Fruit fly (Drosophila melanogaster) whole organism, prepupa: ENCODE results near the gene CG1943.

Source experiments
- CG10631 ChIP-seq: fragments of 200-800 bp; sonication (Bioruptor generic); optimal IDR thresholded peaks from 2 replicates; lab custom pipeline; 2016; ENCODE audit warnings: missing biosample characterization, missing genetic modification characterization
- CG11294 ChIP-seq: fragments of 200-800 bp; sonication (Bioruptor generic); IDR thresholded peaks from 2 replicates; pipeline ENCODE4 v1.3.6; 2022; ENCODE audit warnings: missing biosample characterization, missing genetic modification characterization
- CG11762 ChIP-seq: fragments of 200-800 bp; sonication (Bioruptor generic); optimal IDR thresholded peaks from 3 replicates; lab custom pipeline; 2016; ENCODE audit warnings: missing biosample characterization, missing genetic modification characterization; ENCODE audit not compliant: insufficient read depth
- CG11902 ChIP-seq: fragments of 200-800 bp; sonication (Bioruptor generic); optimal IDR thresholded peaks from 3 replicates; lab custom pipeline; 2016; ENCODE audit warnings: missing biosample characterization, missing genetic modification characterization
- CG15336 ChIP-seq: fragments of 200-800 bp; sonication (Bioruptor generic); IDR thresholded peaks from 2 replicates; pipeline ENCODE4 v1.3.6; 2022; ENCODE audit warnings: missing biosample characterization, missing genetic modification characterization
- CG16779 ChIP-seq: fragments of 200-800 bp; sonication (Bioruptor generic); optimal IDR thresholded peaks from 3 replicates; lab custom pipeline; 2017; ENCODE audit warnings: missing biosample characterization, mild to moderate bottlenecking, missing genetic modification characterization
- CG31627 ChIP-seq: fragments of 200-800 bp; sonication (Bioruptor generic); optimal IDR thresholded peaks from 3 replicates; lab custom pipeline; 2016; ENCODE audit warnings: missing biosample characterization, missing genetic modification characterization
- CG32006 ChIP-seq: fragments of 200-800 bp; sonication (Bioruptor generic); optimal IDR thresholded peaks from 3 replicates; lab custom pipeline; 2017; ENCODE audit warnings: missing biosample characterization, mild to moderate bottlenecking, missing genetic modification characterization
- CG3919 ChIP-seq: fragments of 200-800 bp; sonication (Bioruptor generic); optimal IDR thresholded peaks from 3 replicates; lab custom pipeline; 2016; ENCODE audit warnings: missing biosample characterization, missing genetic modification characterization
- CG4318 ChIP-seq: fragments of 200-800 bp; sonication (Bioruptor generic); optimal IDR thresholded peaks from 3 replicates; lab custom pipeline; 2017; ENCODE audit warnings: missing biosample characterization, mild to moderate bottlenecking, missing genetic modification characterization
- CG6163 ChIP-seq: fragments of 200-800 bp; sonication (Bioruptor generic); IDR thresholded peaks from 3 replicates; pipeline ENCODE4 v1.3.6; 2022; ENCODE audit warnings: missing biosample characterization, missing genetic modification characterization
- CG6792 ChIP-seq: fragments of 200-800 bp; sonication (Bioruptor generic); optimal IDR thresholded peaks from 3 replicates; lab custom pipeline; 2016; ENCODE audit warnings: missing biosample characterization, missing genetic modification characterization
- CG6808 ChIP-seq: fragments of 200-800 bp; sonication (Bioruptor generic); optimal IDR thresholded peaks from 3 replicates; lab custom pipeline; 2017; ENCODE audit warnings: missing biosample characterization, missing genetic modification characterization, mild to moderate bottlenecking, moderate library complexity, missing genetic modification reagents
- CG8319 ChIP-seq: fragments of 200-800 bp; sonication (Bioruptor generic); optimal IDR thresholded peaks from 3 replicates; lab custom pipeline; 2016; ENCODE audit warnings: missing biosample characterization, missing genetic modification characterization
- CG8632 ChIP-seq: fragments of 200-800 bp; sonication (Bioruptor generic); optimal IDR thresholded peaks from 3 replicates; lab custom pipeline; 2016; ENCODE audit warnings: missing biosample characterization, missing genetic modification characterization
- CG9139 ChIP-seq: fragments of 200-800 bp; sonication (Bioruptor generic); optimal IDR thresholded peaks from 3 replicates; lab custom pipeline; 2017; ENCODE audit warnings: missing biosample characterization, mild to moderate bottlenecking, missing genetic modification characterization
- Eip75B ChIP-seq: fragments of 200-800 bp; sonication (Bioruptor generic); optimal IDR thresholded peaks from 3 replicates; lab custom pipeline; 2016; ENCODE audit warnings: missing biosample characterization, missing genetic modification characterization
- Eip78C ChIP-seq: fragments of 200-800 bp; sonication (Bioruptor generic); peaks from one replicate; lab custom pipeline; 2016; ENCODE audit warnings: missing biosample characterization, missing genetic modification characterization
- Ets96B ChIP-seq: fragments of 200-800 bp; optimal IDR thresholded peaks from 2 replicates; lab custom pipeline; 2019; ENCODE audit warnings: missing biosample characterization, mild to moderate bottlenecking, missing genetic modification characterization, moderate library complexity
- Hr38 ChIP-seq: sonication (Bioruptor generic); optimal IDR thresholded peaks from 2 replicates; lab custom pipeline; 2016; ENCODE audit warnings: missing biosample characterization, missing genetic modification characterization
- Hr39 ChIP-seq: fragments of 200-800 bp; sonication (Bioruptor generic); optimal IDR thresholded peaks from 2 replicates; lab custom pipeline; 2016; ENCODE audit warnings: missing biosample characterization, missing genetic modification characterization
- Hr4 ChIP-seq: fragments of 200-800 bp; sonication (Bioruptor generic); optimal IDR thresholded peaks from 3 replicates; lab custom pipeline; 2016; ENCODE audit warnings: missing biosample characterization, missing genetic modification characterization
- Lpt ChIP-seq: fragments of 200-800 bp; sonication (Bioruptor generic); optimal IDR thresholded peaks from 3 replicates; lab custom pipeline; 2016; ENCODE audit warnings: missing biosample characterization, missing genetic modification characterization
- Met ChIP-seq: fragments of 200-800 bp; sonication (Bioruptor generic); optimal IDR thresholded peaks from 3 replicates; lab custom pipeline; 2016; ENCODE audit warnings: missing biosample characterization, missing genetic modification characterization
- OdsH ChIP-seq: fragments of 200-800 bp; sonication (Bioruptor generic); optimal IDR thresholded peaks from 3 replicates; lab custom pipeline; 2016; ENCODE audit warnings: missing biosample characterization, missing genetic modification characterization
- Smox ChIP-seq: fragments of 200-800 bp; sonication (Bioruptor generic); optimal IDR thresholded peaks from 3 replicates; lab custom pipeline; 2016; ENCODE audit warnings: missing biosample characterization, missing genetic modification characterization
- Sox102F ChIP-seq: fragments of 200-800 bp; sonication (Bioruptor generic); optimal IDR thresholded peaks from 2 replicates; lab custom pipeline; 2016; ENCODE audit warnings: missing biosample characterization, mild to moderate bottlenecking, missing genetic modification characterization
- achi ChIP-seq: fragments of 200-800 bp; sonication (Bioruptor generic); optimal IDR thresholded peaks from 3 replicates; lab custom pipeline; 2016; ENCODE audit warnings: missing biosample characterization, missing genetic modification characterization
- acj6 ChIP-seq: fragments of 200-800 bp; sonication (Bioruptor generic); optimal IDR thresholded peaks from 3 replicates; lab custom pipeline; 2016; ENCODE audit warnings: missing biosample characterization, missing genetic modification characterization
- dsx ChIP-seq: fragments of 200-800 bp; optimal IDR thresholded peaks from 3 replicates; lab custom pipeline; 2019; ENCODE audit warnings: missing biosample characterization, mild to moderate bottlenecking, missing genetic modification characterization, moderate library complexity; ENCODE audit not compliant: poor library complexity, severe bottlenecking
- fd59A ChIP-seq: fragments of 200-800 bp; sonication (Bioruptor generic); optimal IDR thresholded peaks from 2 replicates; lab custom pipeline; 2017; ENCODE audit warnings: missing biosample characterization, mild to moderate bottlenecking, missing genetic modification characterization, missing genetic modification reagents
- fd85E ChIP-seq: fragments of 200-800 bp; sonication (Bioruptor generic); optimal IDR thresholded peaks from 3 replicates; lab custom pipeline; 2016; ENCODE audit warnings: missing biosample characterization, missing genetic modification characterization
- lz ChIP-seq: fragments of 200-800 bp; sonication (Bioruptor generic); optimal IDR thresholded peaks from 3 replicates; lab custom pipeline; 2016; ENCODE audit warnings: missing biosample characterization, missing genetic modification characterization
- net ChIP-seq: fragments of 200-800 bp; sonication (Bioruptor generic); optimal IDR thresholded peaks from 3 replicates; lab custom pipeline; 2016; ENCODE audit warnings: missing biosample characterization, missing genetic modification characterization
- ss ChIP-seq, 2 experiments: fragments of 200-800 bp; sonication (Bioruptor generic); optimal IDR thresholded peaks; 2 replicates in 1 of 2; 3 replicates in 1 of 2; lab custom pipeline; 2017 to 2018; ENCODE audit warnings: mild to moderate bottlenecking in 2 of 2, missing biosample characterization in 2 of 2, missing genetic modification characterization in 2 of 2, moderate library complexity in 1 of 2
- svp ChIP-seq: fragments of 200-800 bp; sonication (Bioruptor generic); peaks from one replicate; lab custom pipeline; 2016; ENCODE audit warnings: missing biosample characterization, missing genetic modification characterization
- topi ChIP-seq: fragments of 200-800 bp; sonication (Bioruptor generic); optimal IDR thresholded peaks from 3 replicates; lab custom pipeline; 2016; ENCODE audit warnings: missing biosample characterization, missing genetic modification characterization

The CG1943 gene

DNA sequence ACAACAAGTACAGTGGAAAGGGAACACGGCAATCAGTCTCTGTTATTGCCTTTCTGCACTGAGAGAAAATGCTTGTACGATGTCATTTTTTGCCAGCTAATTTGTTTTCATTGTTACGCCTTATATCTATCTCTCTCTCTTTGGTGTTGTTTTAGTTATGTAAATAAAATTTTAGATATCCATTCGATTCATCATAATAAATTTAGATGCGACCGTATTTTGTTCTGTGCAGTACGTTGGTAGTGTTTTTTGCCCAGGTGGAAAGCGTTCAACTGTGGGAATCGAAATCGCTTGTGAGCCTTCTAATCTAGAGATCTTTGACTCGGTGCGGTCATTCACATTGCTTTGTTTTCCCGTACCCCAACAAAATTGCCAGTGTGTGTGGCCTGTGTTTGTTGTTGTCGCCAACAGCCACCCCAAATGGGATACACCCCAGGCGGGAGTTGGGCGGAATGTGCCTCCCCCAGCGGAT lies 1.1 kb downstream of the CG1943 start (continued):
- peak; percentile 96 for TF ChIP-seq Hr39
- peak; percentile 85 for TF ChIP-seq CG4318 (GFP tag; lab: Kevin White, UChicago)
- peak; percentile 95 for TF ChIP-seq Eip75B (GFP tag; lab: Kevin White, UChicago)
- peak; percentile 97 for TF ChIP-seq Met
- peak; percentile 90 for TF ChIP-seq CG11762
- TF ChIP-seq CG11902 (GFP tag; lab: Kevin White, UChicago) = peak; percentile 91
- TF ChIP-seq lz (GFP tag; lab: Kevin White, UChicago) = peak; percentile 93
- peak; percentile 96 for TF ChIP-seq Smox (GFP tag; lab: Kevin White, UChicago)
- TF ChIP-seq topi (GFP tag; lab: Kevin White, UChicago) = peak; percentile 96
- peak; percentile 89 for TF ChIP-seq net (GFP tag; lab: Kevin White, UChicago)
- no peak for TF ChIP-seq CG11294 (GFP tag; lab: Robert Waterston, UW)
- TF ChIP-seq CG15336 = no peak
- peak; percentile 93 for TF ChIP-seq CG32006 (GFP tag; lab: Kevin White, UChicago)
- TF ChIP-seq CG16779 (tag; lab: Kevin White, UChicago) = peak; percentile 80
- TF ChIP-seq fd85E (GFP tag; lab: Kevin White, UChicago) = peak; percentile 84
- peak; percentile 92 for TF ChIP-seq CG10631 (GFP tag; lab: Kevin White, UChicago)
- peak; percentile 93 for TF ChIP-seq CG6792
- TF ChIP-seq dsx (GFP tag; lab: Kevin White, UChicago) = peak; percentile 87

- TF ChIP-seq Hr4 (GFP tag; lab: Kevin White, UChicago) = peak; percentile 35
- no peak for TF ChIP-seq lz (GFP tag; lab: Kevin White, UChicago)
- TF ChIP-seq Smox (GFP tag; lab: Kevin White, UChicago) = no peak
- TF ChIP-seq Ets96B (tag; lab: Kevin White, UChicago) = no peak
- TF ChIP-seq Hr39 = peak; percentile 33
- no peak for TF ChIP-seq topi (GFP tag; lab: Kevin White, UChicago)
- TF ChIP-seq CG6792 = no peak
- TF ChIP-seq ss (GFP tag; optimal IDR thresholded peaks at IDR 0.05; lab: Kevin White, UChicago) = peak in 1 of 2 experiments; percentile 6
- no peak for TF ChIP-seq fd59A
- no peak for TF ChIP-seq Hr38 (GFP tag; lab: Kevin White, UChicago)
- TF ChIP-seq CG3919 = no peak
- no peak for TF ChIP-seq CG9139 (GFP tag; lab: Kevin White, UChicago)
- TF ChIP-seq CG8632 (GFP tag; lab: Kevin White, UChicago) = no peak
- TF ChIP-seq CG16779 (tag; lab: Kevin White, UChicago) = peak; percentile 8
- peak; percentile 0 for TF ChIP-seq achi (GFP tag; lab: Kevin White, UChicago)
- TF ChIP-seq Eip78C (GFP tag; lab: Kevin White, UChicago) = no peak
- peak; percentile 48 for TF ChIP-seq Sox102F (GFP tag; lab: Kevin White, UChicago)
- peak; percentile 38 for TF ChIP-seq CG32006 (GFP tag; lab: Kevin White, UChicago)
- TF ChIP-seq CG8319 (GFP tag; lab: Kevin White, UChicago) = no peak
- no peak for TF ChIP-seq CG31627 (GFP tag; lab: Kevin White, UChicago)
- peak; percentile 35 for TF ChIP-seq acj6
- TF ChIP-seq OdsH (GFP tag; lab: Kevin White, UChicago) = no peak
- no peak for TF ChIP-seq svp (GFP tag; lab: Kevin White, UChicago)
- TF ChIP-seq Lpt (GFP tag; lab: Kevin White, UChicago) = no peak
Measured at dm6 chr3R:7076293-7076981, 1.8 kb downstream of the CG1943 start.

DNA sequence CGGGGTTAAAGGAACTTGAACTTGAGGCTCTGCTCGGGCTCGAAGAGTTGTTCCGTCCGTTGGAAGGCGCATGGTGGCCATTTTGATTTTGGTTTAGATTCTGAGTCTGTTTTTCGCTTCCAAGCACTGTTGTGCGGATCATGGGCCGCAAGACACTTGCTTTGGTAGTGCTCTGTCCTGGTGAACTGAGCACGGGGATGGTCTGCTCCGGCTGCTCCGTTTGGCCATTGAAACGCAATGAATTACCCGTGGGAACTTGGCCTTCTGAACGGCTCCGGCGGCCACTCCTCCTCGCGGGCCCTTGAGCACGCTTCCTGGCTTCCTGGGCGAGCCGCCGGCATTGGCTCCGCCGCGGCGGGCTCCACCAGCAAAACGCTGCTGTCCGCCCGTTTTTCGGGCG lies 5.1 kb downstream of the CG1943 start:
- TF ChIP-seq Eip78C (GFP tag; lab: Kevin White, UChicago) (peak; percentile 29), Ets96B (tag; lab: Kevin White, UChicago) (no peak), CG6792 (no peak), OdsH (GFP tag; lab: Kevin White, UChicago) (no peak), CG6808 (GFP tag; lab: Kevin White, UChicago) (no peak), CG6163 (GFP tag; lab: Robert Waterston, UW) (0 out of 3 replicates have a peak, but pooled peaks have one; percentile 15)
